Worm (Caenorhabditis elegans) whole organism, midembryonic: Measurements from ENCODE around the gene aly-2.

Source experiments
- T22C8.4 ChIP-seq: fragments of 200-800 bp; sonication (Bioruptor generic); IDR thresholded peaks from 2 replicates; pipeline ENCODE4 v1.3.6; 2022; ENCODE audit warnings: missing genetic modification characterization, missing compliant biosample characterization
- cog-1 ChIP-seq: sonication (generic microtip); optimal IDR thresholded peaks from 2 replicates; lab custom pipeline; 2016; ENCODE audit warnings: missing genetic modification characterization, missing compliant biosample characterization
- flt-1 ChIP-seq: fragments of 200-800 bp; sonication (Bioruptor generic); IDR thresholded peaks from 2 replicates; pipeline ENCODE4 v1.3.6; 2022; ENCODE audit warnings: missing genetic modification characterization, missing compliant biosample characterization
- klf-2 ChIP-seq: fragments of 200-800 bp; sonication (Bioruptor generic); conservative IDR thresholded peaks from 2 replicates; pipeline ENCODE4 v1.3.6; 2022; ENCODE audit warnings: missing genetic modification reagents, missing genetic modification characterization, missing compliant biosample characterization
- med-1 ChIP-seq: sonication (generic microtip); optimal IDR thresholded peaks from 2 replicates; lab custom pipeline; 2017; ENCODE audit warnings: missing genetic modification characterization, mild to moderate bottlenecking, missing compliant biosample characterization, antibody characterized with exemption, missing genetic modification reagents; ENCODE audit not compliant: insufficient read depth
- ref-1 ChIP-seq: fragments of 200-800 bp; sonication (Bioruptor generic); conservative IDR thresholded peaks from 2 replicates; pipeline ENCODE4 v1.3.6; 2022; ENCODE audit warnings: missing genetic modification reagents, missing genetic modification characterization, missing compliant biosample characterization
- tab-1 ChIP-seq: fragments of 200-800 bp; sonication (Bioruptor generic); IDR thresholded peaks from 2 replicates; pipeline ENCODE4 v1.3.6; 2022; ENCODE audit warnings: missing genetic modification characterization, missing compliant biosample characterization
- ztf-23 ChIP-seq: fragments of 200-800 bp; sonication (Bioruptor generic); IDR thresholded peaks from 2 replicates; pipeline ENCODE4 v1.3.6; 2022; ENCODE audit warnings: missing genetic modification reagents, missing genetic modification characterization, missing compliant biosample characterization
- ztf-29 ChIP-seq: fragments of 200-800 bp; sonication (Bioruptor generic); IDR thresholded peaks from 2 replicates; pipeline ENCODE4 v1.3.6; 2022; ENCODE audit warnings: missing genetic modification reagents, missing genetic modification characterization, missing compliant biosample characterization

Gene aly-2

ce11 chrIV:9144405-9144804 lies 2.9 kb upstream of the aly-2 start, which contains the start of gene flp-1:
flp-1 (plus strand) TSS chrIV:9144705.
- no peak for TF ChIP-seq ztf-29
- TF ChIP-seq med-1 (GFP tag; lab: Kevin White, UChicago), result no peak
- no peak for TF ChIP-seq klf-2
- TF ChIP-seq ref-1 (GFP tag; lab: Robert Waterston, UW), result no peak
- no peak for TF ChIP-seq tab-1 (GFP tag; lab: Robert Waterston, UW)
- TF ChIP-seq flt-1 (GFP tag; lab: Robert Waterston, UW), result no peak
- no peak for TF ChIP-seq T22C8.4

ce11 chrIV:9146111-9146510 lies 1.2 kb upstream of the aly-2 start, which contains the start of gene daf-10:
daf-10 (minus strand) TSS chrIV:9146211.
- no peak for TF ChIP-seq flt-1 (GFP tag; lab: Robert Waterston, UW)
- no peak for TF ChIP-seq T22C8.4

ce11 chrIV:9150175-9150574 lies 2.9 kb downstream of the aly-2 start, which contains the start of gene F23B2.7:
F23B2.7 (plus strand) TSS chrIV:9150475.
- TF ChIP-seq ref-1 (GFP tag; lab: Robert Waterston, UW) (no peak), ztf-29 (no peak)

ce11 chrIV:9154263-9154662 lies 7.0 kb downstream of the aly-2 start, which contains the start of gene F23B2.10:
F23B2.10 (minus strand) TSS chrIV:9154363.
- TF ChIP-seq ref-1 (GFP tag; lab: Robert Waterston, UW) (no peak), klf-2 (no peak), flt-1 (GFP tag; lab: Robert Waterston, UW) (no peak), tab-1 (GFP tag; lab: Robert Waterston, UW) (no peak), med-1 (GFP tag; lab: Kevin White, UChicago) (no peak), ztf-23 (GFP tag; lab: Robert Waterston, UW) (no peak), cog-1 (no peak), ztf-29 (no peak), T22C8.4 (no peak)

ce11 chrIV:9158969-9159800 lies 11.9 kb downstream of the aly-2 start, which contains the start of gene pcp-3:
pcp-3 (minus strand) TSS chrIV:9159019.
- TF ChIP-seq tab-1 (GFP tag; lab: Robert Waterston, UW), result no peak
- TF ChIP-seq ztf-29, result no peak
- TF ChIP-seq klf-2, result no peak
- TF ChIP-seq flt-1 (GFP tag; lab: Robert Waterston, UW), result no peak
- no peak for TF ChIP-seq cog-1
- no peak for TF ChIP-seq ref-1 (GFP tag; lab: Robert Waterston, UW)
- TF ChIP-seq ztf-23 (GFP tag; lab: Robert Waterston, UW), result no peak
- TF ChIP-seq med-1 (GFP tag; lab: Kevin White, UChicago), result no peak
- TF ChIP-seq T22C8.4, result no peak

ce11 chrIV:9159863-9160262 lies 12.6 kb downstream of the aly-2 start:
- TF ChIP-seq tab-1 (GFP tag; lab: Robert Waterston, UW) (no peak), cog-1 (no peak), klf-2 (no peak), ztf-23 (GFP tag; lab: Robert Waterston, UW) (no peak), med-1 (GFP tag; lab: Kevin White, UChicago) (no peak), T22C8.4 (no peak), ztf-29 (no peak), flt-1 (GFP tag; lab: Robert Waterston, UW) (no peak), ref-1 (GFP tag; lab: Robert Waterston, UW) (no peak)

ce11 chrIV:9165027-9165426 lies 17.8 kb downstream of the aly-2 start, which contains the start of gene pcp-2:
pcp-2 (minus strand) TSS chrIV:9165127.
- no peak for TF ChIP-seq klf-2
- no peak for TF ChIP-seq T22C8.4
- no peak for TF ChIP-seq cog-1
- no peak for TF ChIP-seq ztf-29
- TF ChIP-seq flt-1 (GFP tag; lab: Robert Waterston, UW), result no peak
- no peak for TF ChIP-seq tab-1 (GFP tag; lab: Robert Waterston, UW)
- no peak for TF ChIP-seq ref-1 (GFP tag; lab: Robert Waterston, UW)
- no peak for TF ChIP-seq ztf-23 (GFP tag; lab: Robert Waterston, UW)
- no peak for TF ChIP-seq med-1 (GFP tag; lab: Kevin White, UChicago)

- no peak for TF ChIP-seq T22C8.4
- no peak for TF ChIP-seq cog-1
- no peak for TF ChIP-seq ztf-29
- no peak for TF ChIP-seq med-1 (GFP tag; lab: Kevin White, UChicago)
- TF ChIP-seq flt-1 (GFP tag; lab: Robert Waterston, UW), result no peak
- no peak for TF ChIP-seq ref-1 (GFP tag; lab: Robert Waterston, UW)
- TF ChIP-seq klf-2, result no peak
- TF ChIP-seq tab-1 (GFP tag; lab: Robert Waterston, UW), result no peak
- no peak for TF ChIP-seq ztf-23 (GFP tag; lab: Robert Waterston, UW)
These were observed 18.4 kb downstream of the aly-2 start, which contains the start of gene C07C7.3 for ce11 chrIV:9165681-9166080. C07C7.3 (plus strand) TSS chrIV:9166051.

- TF ChIP-seq med-1 (GFP tag; lab: Kevin White, UChicago), result no peak
These were observed 22.5 kb downstream of the aly-2 start for ce11 chrIV:9169764-9170163.

- TF ChIP-seq tab-1 (GFP tag; lab: Robert Waterston, UW) (no peak), ztf-29 (no peak), med-1 (GFP tag; lab: Kevin White, UChicago) (no peak), ztf-23 (GFP tag; lab: Robert Waterston, UW) (no peak), ref-1 (GFP tag; lab: Robert Waterston, UW) (no peak), flt-1 (GFP tag; lab: Robert Waterston, UW) (no peak), T22C8.4 (no peak), cog-1 (no peak), klf-2 (no peak)
These were observed 37.3 kb downstream of the aly-2 start, which contains the start of gene C07C7.1 for ce11 chrIV:9184547-9184946. C07C7.1 (plus strand) TSS chrIV:9184847.
